Fruit fly (Drosophila melanogaster) whole organism, adult: Measurements from ENCODE around the gene mthl12.

ENCODE experiments used
- CG11617 ChIP-seq: fragments of 200-800 bp; sonication (Bioruptor generic); optimal IDR thresholded peaks from 2 replicates; lab custom pipeline; 2017; ENCODE audit warnings: mild to moderate bottlenecking, missing biosample characterization, missing genetic modification reagents, missing genetic modification characterization
- CG12768 ChIP-seq: fragments of 200-800 bp; sonication (Bioruptor generic); optimal IDR thresholded peaks from 2 replicates; lab custom pipeline; 2017; ENCODE audit warnings: missing biosample characterization, missing genetic modification characterization, mild to moderate bottlenecking, moderate library complexity, missing genetic modification reagents
- CG14711 ChIP-seq: fragments of 200-800 bp; sonication (Bioruptor generic); optimal IDR thresholded peaks from 2 replicates; lab custom pipeline; 2018; ENCODE audit warnings: missing biosample characterization, mild to moderate bottlenecking, missing genetic modification characterization, moderate library complexity
- CG5204 ChIP-seq: fragments of 200-800 bp; sonication (Bioruptor generic); optimal IDR thresholded peaks from 2 replicates; lab custom pipeline; 2016; ENCODE audit warnings: missing biosample characterization, missing genetic modification characterization
- CG7045 ChIP-seq: fragments of 200-800 bp; sonication (Bioruptor generic); optimal IDR thresholded peaks from 2 replicates; lab custom pipeline; 2017; ENCODE audit warnings: missing biosample characterization, mild to moderate bottlenecking, missing genetic modification characterization
- Mnt ChIP-seq: fragments of 200-800 bp; sonication (Bioruptor generic); optimal IDR thresholded peaks from 2 replicates; lab custom pipeline; 2016; ENCODE audit warnings: missing biosample characterization, mild to moderate bottlenecking, missing genetic modification characterization
- bab1 ChIP-seq: fragments of 200-800 bp; sonication (Bioruptor generic); optimal IDR thresholded peaks from 3 replicates; lab custom pipeline; 2019; ENCODE audit warnings: missing biosample characterization, mild to moderate bottlenecking, missing genetic modification characterization, moderate library complexity
- cic ChIP-seq: fragments of 200-800 bp; sonication (Bioruptor generic); optimal IDR thresholded peaks from 2 replicates; lab custom pipeline; 2017; ENCODE audit warnings: missing biosample characterization, mild to moderate bottlenecking, missing genetic modification characterization, moderate library complexity
- kay ChIP-seq: fragments of 200-800 bp; sonication (Bioruptor generic); peaks from one replicate; lab custom pipeline; 2016; ENCODE audit warnings: missing biosample characterization, missing genetic modification characterization, borderline replicate concordance
- toe ChIP-seq: fragments of 200-800 bp; sonication (Bioruptor generic); optimal IDR thresholded peaks from 2 replicates; lab custom pipeline; 2016; ENCODE audit warnings: missing biosample characterization, missing genetic modification characterization

DNA sequence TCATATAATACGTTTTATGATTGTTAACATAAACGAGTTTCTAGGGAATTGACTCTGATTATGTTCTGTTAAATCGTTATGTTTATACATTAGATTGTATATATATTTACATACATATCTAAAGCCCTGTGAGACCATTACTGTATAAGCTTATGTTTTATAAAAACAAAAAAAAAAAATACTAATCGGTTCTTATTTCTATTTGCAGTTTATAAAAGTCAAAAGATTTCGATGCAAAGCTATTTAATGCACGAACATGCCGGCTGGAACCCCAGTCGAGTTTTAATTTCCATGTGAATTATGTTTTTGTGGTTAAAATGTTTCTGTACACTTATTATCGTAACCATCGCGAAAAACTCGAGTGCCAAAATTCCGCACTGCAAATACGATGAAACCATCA, at the start of gene mthl12:
- TF ChIP-seq kay (GFP tag; lab: Kevin White, UChicago), result no peak
- no peak for TF ChIP-seq CG7045
- no peak for TF ChIP-seq toe (GFP tag; lab: Kevin White, UChicago)
- TF ChIP-seq CG11617 (GFP tag; lab: Kevin White, UChicago), result no peak
- TF ChIP-seq cic (GFP tag; lab: Kevin White, UChicago), result no peak
- no peak for TF ChIP-seq CG12768 (GFP tag; lab: Kevin White, UChicago)
- TF ChIP-seq bab1 (GFP tag; lab: Kevin White, UChicago), result no peak
- TF ChIP-seq CG14711 (tag; lab: Kevin White, UChicago), result no peak
- no peak for TF ChIP-seq CG5204 (GFP tag; lab: Kevin White, UChicago)
- no peak for TF ChIP-seq Mnt (GFP tag; lab: Kevin White, UChicago)
